Fruit fly (Drosophila melanogaster) whole organism, prepupa: ENCODE results near the gene CG6791.

Experiments
- Blimp-1 ChIP-seq: fragments of 200-800 bp; sonication (Bioruptor generic); optimal IDR thresholded peaks from 3 replicates; lab custom pipeline; 2017; ENCODE audit warnings: missing biosample characterization, missing genetic modification characterization, mild to moderate bottlenecking, moderate library complexity, missing genetic modification reagents
- CG10631 ChIP-seq: fragments of 200-800 bp; sonication (Bioruptor generic); optimal IDR thresholded peaks from 2 replicates; lab custom pipeline; 2016; ENCODE audit warnings: missing biosample characterization, missing genetic modification characterization
- CG10669 ChIP-seq: fragments of 200-800 bp; sonication (Bioruptor generic); optimal IDR thresholded peaks from 3 replicates; lab custom pipeline; 2018; ENCODE audit warnings: missing biosample characterization, mild to moderate bottlenecking, missing genetic modification characterization, moderate library complexity
- CG11902 ChIP-seq: fragments of 200-800 bp; sonication (Bioruptor generic); optimal IDR thresholded peaks from 3 replicates; lab custom pipeline; 2016; ENCODE audit warnings: missing biosample characterization, missing genetic modification characterization
- CG15336 ChIP-seq: fragments of 200-800 bp; sonication (Bioruptor generic); IDR thresholded peaks from 2 replicates; pipeline ENCODE4 v1.3.6; 2022; ENCODE audit warnings: missing biosample characterization, missing genetic modification characterization
- CG1621 ChIP-seq: fragments of 200-800 bp; sonication (Bioruptor generic); optimal IDR thresholded peaks from 3 replicates; lab custom pipeline; 2018; ENCODE audit warnings: missing biosample characterization, mild to moderate bottlenecking, missing genetic modification characterization
- CG3032 ChIP-seq: fragments of 200-800 bp; optimal IDR thresholded peaks from 2 replicates; lab custom pipeline; 2019; ENCODE audit warnings: missing biosample characterization, mild to moderate bottlenecking, missing genetic modification characterization, moderate library complexity
- CG31627 ChIP-seq: fragments of 200-800 bp; sonication (Bioruptor generic); optimal IDR thresholded peaks from 3 replicates; lab custom pipeline; 2016; ENCODE audit warnings: missing biosample characterization, missing genetic modification characterization
- CG32006 ChIP-seq: fragments of 200-800 bp; sonication (Bioruptor generic); optimal IDR thresholded peaks from 3 replicates; lab custom pipeline; 2017; ENCODE audit warnings: missing biosample characterization, mild to moderate bottlenecking, missing genetic modification characterization
- CG34406 ChIP-seq: fragments of 200-800 bp; sonication (Bioruptor generic); optimal IDR thresholded peaks from 3 replicates; lab custom pipeline; 2016; ENCODE audit warnings: missing biosample characterization, missing genetic modification characterization
- CG3919 ChIP-seq: fragments of 200-800 bp; sonication (Bioruptor generic); optimal IDR thresholded peaks from 3 replicates; lab custom pipeline; 2016; ENCODE audit warnings: missing biosample characterization, missing genetic modification characterization
- CG4318 ChIP-seq: fragments of 200-800 bp; sonication (Bioruptor generic); optimal IDR thresholded peaks from 3 replicates; lab custom pipeline; 2017; ENCODE audit warnings: missing biosample characterization, mild to moderate bottlenecking, missing genetic modification characterization
- CG6163 ChIP-seq: fragments of 200-800 bp; sonication (Bioruptor generic); IDR thresholded peaks from 3 replicates; pipeline ENCODE4 v1.3.6; 2022; ENCODE audit warnings: missing biosample characterization, missing genetic modification characterization
- CG6276 ChIP-seq: fragments of 200-800 bp; sonication (Bioruptor generic); optimal IDR thresholded peaks from 2 replicates; lab custom pipeline; 2017; ENCODE audit warnings: missing biosample characterization, mild to moderate bottlenecking, missing genetic modification characterization
- CG6792 ChIP-seq: fragments of 200-800 bp; sonication (Bioruptor generic); optimal IDR thresholded peaks from 3 replicates; lab custom pipeline; 2016; ENCODE audit warnings: missing biosample characterization, missing genetic modification characterization
- CG6808 ChIP-seq: fragments of 200-800 bp; sonication (Bioruptor generic); optimal IDR thresholded peaks from 3 replicates; lab custom pipeline; 2017; ENCODE audit warnings: missing biosample characterization, missing genetic modification characterization, mild to moderate bottlenecking, moderate library complexity, missing genetic modification reagents
- CG6854 ChIP-seq: fragments of 200-800 bp; sonication (Bioruptor generic); optimal IDR thresholded peaks from 2 replicates; lab custom pipeline; 2017; ENCODE audit warnings: missing biosample characterization, mild to moderate bottlenecking, missing genetic modification characterization
- CG8119 ChIP-seq: fragments of 200-800 bp; sonication (Bioruptor generic); IDR thresholded peaks from 3 replicates; pipeline ENCODE4 v1.3.6; 2022; ENCODE audit warnings: missing biosample characterization, missing genetic modification characterization
- Eip78C ChIP-seq: fragments of 200-800 bp; sonication (Bioruptor generic); peaks from one replicate; lab custom pipeline; 2016; ENCODE audit warnings: missing biosample characterization, missing genetic modification characterization
- Eip93F ChIP-seq: fragments of 200-800 bp; sonication (Bioruptor generic); optimal IDR thresholded peaks from 2 replicates; lab custom pipeline; 2016; ENCODE audit warnings: missing biosample characterization, mild to moderate bottlenecking, missing genetic modification characterization
- Ets21C ChIP-seq: fragments of 200-800 bp; sonication (Bioruptor generic); optimal IDR thresholded peaks from 3 replicates; lab custom pipeline; 2016; ENCODE audit warnings: missing biosample characterization, missing genetic modification characterization
- Ets96B ChIP-seq: fragments of 200-800 bp; optimal IDR thresholded peaks from 2 replicates; lab custom pipeline; 2019; ENCODE audit warnings: missing biosample characterization, mild to moderate bottlenecking, missing genetic modification characterization, moderate library complexity
- Gug ChIP-seq: fragments of 200-800 bp; sonication (Bioruptor generic); IDR thresholded peaks from 2 replicates; pipeline ENCODE4 v1.3.6; 2022; ENCODE audit warnings: missing biosample characterization, missing genetic modification characterization
- Hr38 ChIP-seq: sonication (Bioruptor generic); optimal IDR thresholded peaks from 2 replicates; lab custom pipeline; 2016; ENCODE audit warnings: missing biosample characterization, missing genetic modification characterization
- Hr39 ChIP-seq: fragments of 200-800 bp; sonication (Bioruptor generic); optimal IDR thresholded peaks from 2 replicates; lab custom pipeline; 2016; ENCODE audit warnings: missing biosample characterization, missing genetic modification characterization
- Lpt ChIP-seq: fragments of 200-800 bp; sonication (Bioruptor generic); optimal IDR thresholded peaks from 3 replicates; lab custom pipeline; 2016; ENCODE audit warnings: missing biosample characterization, missing genetic modification characterization
- Met ChIP-seq: fragments of 200-800 bp; sonication (Bioruptor generic); optimal IDR thresholded peaks from 3 replicates; lab custom pipeline; 2016; ENCODE audit warnings: missing biosample characterization, missing genetic modification characterization
- Smox ChIP-seq: fragments of 200-800 bp; sonication (Bioruptor generic); optimal IDR thresholded peaks from 3 replicates; lab custom pipeline; 2016; ENCODE audit warnings: missing biosample characterization, missing genetic modification characterization
- Sox102F ChIP-seq: fragments of 200-800 bp; sonication (Bioruptor generic); optimal IDR thresholded peaks from 2 replicates; lab custom pipeline; 2016; ENCODE audit warnings: missing biosample characterization, mild to moderate bottlenecking, missing genetic modification characterization
- Sox14 ChIP-seq: fragments of 200-800 bp; sonication (Bioruptor generic); optimal IDR thresholded peaks from 3 replicates; lab custom pipeline; 2016; ENCODE audit warnings: missing biosample characterization, missing genetic modification characterization
- acj6 ChIP-seq: fragments of 200-800 bp; sonication (Bioruptor generic); optimal IDR thresholded peaks from 3 replicates; lab custom pipeline; 2016; ENCODE audit warnings: missing biosample characterization, missing genetic modification characterization
- cyc ChIP-seq: fragments of 200-800 bp; sonication (Bioruptor generic); optimal IDR thresholded peaks from 3 replicates; lab custom pipeline; 2016; ENCODE audit warnings: missing biosample characterization, missing genetic modification characterization
- dac ChIP-seq: fragments of 200-800 bp; sonication (Bioruptor generic); optimal IDR thresholded peaks from 2 replicates; lab custom pipeline; 2017; ENCODE audit warnings: missing biosample characterization, mild to moderate bottlenecking, missing genetic modification characterization
- dsx ChIP-seq: fragments of 200-800 bp; optimal IDR thresholded peaks from 3 replicates; lab custom pipeline; 2019; ENCODE audit warnings: missing biosample characterization, mild to moderate bottlenecking, missing genetic modification characterization, moderate library complexity; ENCODE audit not compliant: poor library complexity, severe bottlenecking
- eg ChIP-seq: fragments of 200-800 bp; sonication (Bioruptor generic); IDR thresholded peaks from 3 replicates; pipeline ENCODE4 v1.3.6; 2022; ENCODE audit warnings: missing biosample characterization, missing genetic modification characterization
- fd59A ChIP-seq: fragments of 200-800 bp; sonication (Bioruptor generic); optimal IDR thresholded peaks from 2 replicates; lab custom pipeline; 2017; ENCODE audit warnings: missing biosample characterization, mild to moderate bottlenecking, missing genetic modification characterization, missing genetic modification reagents
- fd85E ChIP-seq: fragments of 200-800 bp; sonication (Bioruptor generic); optimal IDR thresholded peaks from 3 replicates; lab custom pipeline; 2016; ENCODE audit warnings: missing biosample characterization, missing genetic modification characterization
- fkh ChIP-seq: fragments of 200-800 bp; sonication (Bioruptor generic); optimal IDR thresholded peaks from 3 replicates; lab custom pipeline; 2017; ENCODE audit warnings: missing biosample characterization, mild to moderate bottlenecking, missing genetic modification characterization, moderate library complexity
- net ChIP-seq: fragments of 200-800 bp; sonication (Bioruptor generic); optimal IDR thresholded peaks from 3 replicates; lab custom pipeline; 2016; ENCODE audit warnings: missing biosample characterization, missing genetic modification characterization
- spab ChIP-seq: fragments of 200-800 bp; sonication (Bioruptor generic); optimal IDR thresholded peaks from 2 replicates; lab custom pipeline; 2017; ENCODE audit warnings: missing biosample characterization, mild to moderate bottlenecking, missing genetic modification characterization, missing genetic modification reagents
- ss ChIP-seq, 2 experiments: fragments of 200-800 bp; sonication (Bioruptor generic); optimal IDR thresholded peaks; 2 replicates in 1 of 2; 3 replicates in 1 of 2; lab custom pipeline; 2017 to 2018; ENCODE audit warnings: mild to moderate bottlenecking in 2 of 2, missing biosample characterization in 2 of 2, missing genetic modification characterization in 2 of 2, moderate library complexity in 1 of 2
- svp ChIP-seq: fragments of 200-800 bp; sonication (Bioruptor generic); peaks from one replicate; lab custom pipeline; 2016; ENCODE audit warnings: missing biosample characterization, missing genetic modification characterization
- vri ChIP-seq: fragments of 200-800 bp; sonication (Bioruptor generic); optimal IDR thresholded peaks from 3 replicates; lab custom pipeline; 2016; ENCODE audit warnings: missing biosample characterization, mild to moderate bottlenecking, missing genetic modification characterization

The CG6791 gene

dm6 chr3R:11616219-11616618 lies 26.3 kb upstream of the CG6791 start (continued):
- TF ChIP-seq net (GFP tag; lab: Kevin White, UChicago) (peak; percentile 53), CG1621 (tag; lab: Kevin White, UChicago) (no peak), CG32006 (peak; percentile 71), dac (GFP tag; lab: Kevin White, UChicago) (no peak), Hr38 (GFP tag; lab: Kevin White, UChicago) (no peak), svp (GFP tag; lab: Kevin White, UChicago) (no peak), CG15336 (GFP tag; lab: Robert Waterston, UW) (peak; percentile 55), Ets96B (tag; lab: Kevin White, UChicago) (peak; percentile 46), Gug (GFP tag; lab: Robert Waterston, UW) (no peak), spab (GFP tag; lab: Kevin White, UChicago) (peak; percentile 15), Lpt (no peak), CG4318 (GFP tag; lab: Kevin White, UChicago) (peak; percentile 35), CG10631 (GFP tag; lab: Kevin White, UChicago) (peak; percentile 21), Eip78C (GFP tag; lab: Kevin White, UChicago) (peak; percentile 84), Sox14 (GFP tag; lab: Kevin White, UChicago) (no peak), CG8119 (GFP tag; lab: Robert Waterston, UW) (peak; percentile 63), Met (GFP tag; lab: Kevin White, UChicago) (no peak), CG10669 (GFP tag; lab: Kevin White, UChicago) (peak; percentile 33), CG6276 (GFP tag; lab: Kevin White, UChicago) (peak; percentile 67), fd85E (GFP tag; lab: Kevin White, UChicago) (no peak), CG11902 (GFP tag; lab: Kevin White, UChicago) (no peak), Ets21C (GFP tag; lab: Kevin White, UChicago) (no peak), CG3032 (peak; percentile 43), dsx (GFP tag; lab: Kevin White, UChicago) (no peak), CG34406 (GFP tag; lab: Kevin White, UChicago) (no peak), fkh (GFP tag; lab: Kevin White, UChicago) (no peak), CG6163 (GFP tag; lab: Robert Waterston, UW) (no peak), Smox (GFP tag; lab: Kevin White, UChicago) (peak; percentile 4)

- TF ChIP-seq Ets96B (tag; lab: Kevin White, UChicago) = no peak
- TF ChIP-seq Eip93F (GFP tag; lab: Kevin White, UChicago) = no peak
- TF ChIP-seq CG6808 (GFP tag; lab: Kevin White, UChicago) = peak; percentile 3
- TF ChIP-seq Sox14 (GFP tag; lab: Kevin White, UChicago) = peak; percentile 76
- TF ChIP-seq ss (GFP tag; optimal IDR thresholded peaks at IDR 0.05; lab: Kevin White, UChicago) = peak in 1 of 2 experiments; percentile 57
- peak; percentile 29 for TF ChIP-seq dsx (GFP tag; lab: Kevin White, UChicago)
- peak; percentile 43 for TF ChIP-seq CG1621 (tag; lab: Kevin White, UChicago)
- TF ChIP-seq CG6854 (GFP tag; lab: Kevin White, UChicago) = peak; percentile 1
- TF ChIP-seq eg (GFP tag; lab: Robert Waterston, UW) = no peak
- TF ChIP-seq CG6163 (GFP tag; lab: Robert Waterston, UW) = no peak
- no peak for TF ChIP-seq CG34406 (GFP tag; lab: Kevin White, UChicago)
- TF ChIP-seq svp (GFP tag; lab: Kevin White, UChicago) = peak; percentile 67
- TF ChIP-seq Eip78C (GFP tag; lab: Kevin White, UChicago) = peak; percentile 66
These were observed 25.6 kb upstream of the CG6791 start for dm6 chr3R:11615415-11616104.

DNA sequence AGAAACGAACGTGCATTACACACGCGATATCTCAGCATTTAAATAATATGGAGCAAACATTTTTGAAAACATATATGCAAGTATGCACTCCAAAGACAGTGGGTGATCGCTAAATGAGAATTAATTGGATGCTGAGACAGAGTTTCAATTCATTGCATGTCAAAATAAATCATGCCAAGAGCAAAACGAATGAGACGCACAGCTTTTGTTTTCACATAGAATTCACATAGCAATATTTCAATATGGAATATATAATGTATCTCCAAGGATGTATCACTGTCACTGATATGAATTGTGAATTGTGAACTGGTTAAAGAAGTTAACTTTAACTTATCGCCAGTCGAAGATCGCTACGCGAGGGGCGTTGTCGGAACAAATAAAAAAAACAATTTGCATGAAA lies 24.6 kb upstream of the CG6791 start:
- peak; percentile 6 to 55 for TF ChIP-seq ss (GFP tag; optimal IDR thresholded peaks at IDR 0.05; lab: Kevin White, UChicago)
- peak; percentile 49 for TF ChIP-seq vri (GFP tag; lab: Kevin White, UChicago)
- peak; percentile 20 for TF ChIP-seq CG11902 (GFP tag; lab: Kevin White, UChicago)
- peak; percentile 17; the same call in 1 of the 2 replicates for TF ChIP-seq Gug (GFP tag; lab: Robert Waterston, UW)
- no peak for TF ChIP-seq Eip93F (GFP tag; lab: Kevin White, UChicago)
- TF ChIP-seq svp (GFP tag; lab: Kevin White, UChicago) = peak; percentile 86
- TF ChIP-seq CG10669 (GFP tag; lab: Kevin White, UChicago) = peak; percentile 52
- peak; percentile 52 for TF ChIP-seq Smox (GFP tag; lab: Kevin White, UChicago)
- peak; percentile 23 for TF ChIP-seq acj6 (GFP tag; lab: Kevin White, UChicago)
- no peak for TF ChIP-seq fd59A (GFP tag; lab: Kevin White, UChicago)
- TF ChIP-seq Blimp-1 (GFP tag; lab: Kevin White, UChicago) = peak; percentile 5
- peak; percentile 30 for TF ChIP-seq CG6792 (GFP tag; lab: Kevin White, UChicago)
- no peak for TF ChIP-seq CG4318 (GFP tag; lab: Kevin White, UChicago)
- peak; percentile 54 for TF ChIP-seq CG6808 (GFP tag; lab: Kevin White, UChicago)
- TF ChIP-seq Sox102F (GFP tag; lab: Kevin White, UChicago) = peak; percentile 62
- peak; percentile 7 for TF ChIP-seq CG10631 (GFP tag; lab: Kevin White, UChicago)
- TF ChIP-seq fkh (GFP tag; lab: Kevin White, UChicago) = no peak
- peak; percentile 50 for TF ChIP-seq CG31627 (GFP tag; lab: Kevin White, UChicago)
- TF ChIP-seq CG1621 (tag; lab: Kevin White, UChicago) = no peak
- peak; percentile 39 for TF ChIP-seq Sox14 (GFP tag; lab: Kevin White, UChicago)
- TF ChIP-seq cyc (GFP tag; lab: Kevin White, UChicago) = peak; percentile 37
- TF ChIP-seq CG3919 (GFP tag; lab: Kevin White, UChicago) = peak; percentile 44
- peak; percentile 66 for TF ChIP-seq Hr39 (GFP tag; lab: Kevin White, UChicago)
